Worm (Caenorhabditis elegans) whole organism, L1 larva: ENCODE results near the gene F56B3.2.

Source experiments
- F16B12.6 ChIP-seq: fragments of 150-350 bp; optimal IDR thresholded peaks from 2 replicates; lab custom pipeline; 2014; ENCODE audit warnings: missing biosample characterization, missing genetic modification characterization
- Y116A8C.19 ChIP-seq: sonication (generic microtip); optimal IDR thresholded peaks from 2 replicates; lab custom pipeline; 2016; ENCODE audit warnings: missing compliant biosample characterization, missing genetic modification characterization, borderline replicate concordance
- blmp-1 ChIP-seq: fragments of 150-350 bp; optimal IDR thresholded peaks from 2 replicates; lab custom pipeline; 2014; ENCODE audit warnings: missing biosample characterization, missing genetic modification characterization
- ceh-63 ChIP-seq: fragments of 200-800 bp; sonication (Bioruptor generic); optimal IDR thresholded peaks from 2 replicates; lab custom pipeline; 2018; ENCODE audit warnings: mild to moderate bottlenecking, missing genetic modification characterization, missing compliant biosample characterization
- ceh-8 ChIP-seq: fragments of 200-800 bp; sonication (Bioruptor generic); optimal IDR thresholded peaks from 2 replicates; lab custom pipeline; 2018; ENCODE audit warnings: mild to moderate bottlenecking, missing genetic modification characterization, moderate library complexity, missing compliant biosample characterization
- ces-1 ChIP-seq: fragments of 150-350 bp; optimal IDR thresholded peaks from 2 replicates; lab custom pipeline; 2014; ENCODE audit warnings: missing biosample characterization, missing genetic modification reagents, missing genetic modification characterization
- efl-1 ChIP-seq, 4 experiments: fragments of 150-350 bp; optimal IDR thresholded peaks in 3 of 4; peaks in 1 of 4; 1 replicate in 1 of 4; 2 replicates in 3 of 4; lab custom pipeline; 2014; ENCODE audit warnings: missing biosample characterization in 2 of 4, missing genetic modification characterization in 2 of 4, missing genetic modification reagents in 2 of 4
- efl-3 ChIP-seq: fragments of 200-800 bp; sonication (Bioruptor generic); optimal IDR thresholded peaks from 2 replicates; lab custom pipeline; 2018; ENCODE audit warnings: mild to moderate bottlenecking, missing genetic modification characterization, missing compliant biosample characterization
- egl-27 ChIP-seq, 2 experiments: fragments of 150-350 bp in 1 of 2; sonication (generic microtip); optimal IDR thresholded peaks; 3 replicates each; lab custom pipeline; 2017 to 2018; ENCODE audit warnings: missing biosample characterization in 2 of 2, missing genetic modification characterization in 2 of 2, missing genetic modification reagents in 2 of 2
- elt-2 ChIP-seq: sonication (generic microtip); optimal IDR thresholded peaks from 2 replicates; lab custom pipeline; 2016; ENCODE audit warnings: missing genetic modification characterization, mild to moderate bottlenecking, inconsistent platforms, missing compliant biosample characterization, missing genetic modification reagents
- elt-3 ChIP-seq, 6 experiments: fragments of 150-350 bp in 1 of 6; sonication (generic microtip); optimal IDR thresholded peaks; 2 replicates each; lab custom pipeline; 2017 to 2018; ENCODE audit warnings: missing biosample characterization in 6 of 6, missing genetic modification characterization in 6 of 6, inconsistent platforms in 1 of 6
- lin-14 ChIP-seq: fragments of 200-800 bp; sonication (Bioruptor generic); optimal IDR thresholded peaks from 2 replicates; lab custom pipeline; 2018; ENCODE audit warnings: mild to moderate bottlenecking, missing genetic modification characterization, moderate library complexity, missing compliant biosample characterization
- lin-15B ChIP-seq: fragments of 150-350 bp; sonication (generic microtip); optimal IDR thresholded peaks from 3 replicates; lab custom pipeline; 2014; ENCODE audit warnings: missing biosample characterization, missing genetic modification characterization
- lin-35 ChIP-seq, 2 experiments: fragments of 150-350 bp; optimal IDR thresholded peaks; 2 replicates each; lab custom pipeline; 2014; ENCODE audit warnings: missing biosample characterization in 2 of 2, missing genetic modification characterization in 2 of 2, missing genetic modification reagents in 2 of 2
- nhr-12 ChIP-seq: sonication (generic microtip); optimal IDR thresholded peaks from 2 replicates; lab custom pipeline; 2017; ENCODE audit warnings: missing biosample characterization, missing genetic modification characterization
- nhr-19 ChIP-seq: fragments of 200-800 bp; sonication (Bioruptor generic); conservative IDR thresholded peaks from 2 replicates; pipeline ENCODE4 v1.3.6; 2022; ENCODE audit warnings: missing genetic modification characterization, missing compliant biosample characterization
- nhr-47 ChIP-seq: sonication (generic microtip); optimal IDR thresholded peaks from 2 replicates; lab custom pipeline; 2016; ENCODE audit warnings: mild to moderate bottlenecking, missing genetic modification characterization, moderate library complexity, missing compliant biosample characterization
- nhr-71 ChIP-seq: sonication (generic microtip); optimal IDR thresholded peaks from 2 replicates; lab custom pipeline; 2016; ENCODE audit warnings: mild to moderate bottlenecking, missing genetic modification characterization, moderate library complexity, missing compliant biosample characterization
- nhr-76 ChIP-seq: sonication (generic microtip); optimal IDR thresholded peaks from 2 replicates; lab custom pipeline; 2017; ENCODE audit warnings: missing biosample characterization, missing genetic modification characterization
- nhr-84 ChIP-seq: sonication (generic microtip); optimal IDR thresholded peaks from 2 replicates; lab custom pipeline; 2017; ENCODE audit warnings: missing biosample characterization, missing genetic modification characterization
- nhr-85 ChIP-seq: sonication (generic microtip); peaks from one replicate; lab custom pipeline; 2016; ENCODE audit warnings: missing genetic modification characterization, inconsistent platforms, missing compliant biosample characterization
- nhr-90 ChIP-seq: sonication (generic microtip); optimal IDR thresholded peaks from 2 replicates; lab custom pipeline; 2016; ENCODE audit warnings: mild to moderate bottlenecking, missing genetic modification characterization, missing compliant biosample characterization; ENCODE audit not compliant: poor library complexity
- pag-3 ChIP-seq: sonication (generic microtip); optimal IDR thresholded peaks from 2 replicates; lab custom pipeline; 2017; ENCODE audit warnings: missing genetic modification characterization, mild to moderate bottlenecking, missing compliant biosample characterization, antibody characterized with exemption, borderline replicate concordance; ENCODE audit not compliant: insufficient read depth
- skn-1 ChIP-seq: fragments of 150-350 bp; optimal IDR thresholded peaks from 2 replicates; lab custom pipeline; 2014; ENCODE audit warnings: missing biosample characterization, missing genetic modification characterization
- snu-23 ChIP-seq: sonication (generic microtip); optimal IDR thresholded peaks from 2 replicates; lab custom pipeline; 2016; ENCODE audit warnings: missing genetic modification characterization, missing compliant biosample characterization
- swsn-7 ChIP-seq: sonication (generic microtip); optimal IDR thresholded peaks from 2 replicates; lab custom pipeline; 2016; ENCODE audit warnings: missing genetic modification characterization, missing compliant biosample characterization
- tlp-1 ChIP-seq: fragments of 150-350 bp; optimal IDR thresholded peaks from 2 replicates; lab custom pipeline; 2014; ENCODE audit warnings: missing biosample characterization, missing genetic modification characterization
- unc-62 ChIP-seq: fragments of 150-350 bp; optimal IDR thresholded peaks from 2 replicates; lab custom pipeline; 2014; ENCODE audit warnings: missing biosample characterization, missing genetic modification reagents, missing genetic modification characterization
- unc-86 ChIP-seq: sonication (generic microtip); optimal IDR thresholded peaks from 2 replicates; lab custom pipeline; 2016; ENCODE audit warnings: missing genetic modification characterization, missing compliant biosample characterization
- unc-98 ChIP-seq: fragments of 200-800 bp; sonication (Bioruptor generic); IDR thresholded peaks from 2 replicates; pipeline ENCODE4 v1.3.6; 2022; ENCODE audit warnings: missing genetic modification characterization, missing compliant biosample characterization
- zag-1 ChIP-seq: fragments of 150-350 bp; optimal IDR thresholded peaks from 2 replicates; lab custom pipeline; 2014; ENCODE audit warnings: missing biosample characterization, missing genetic modification characterization
- ztf-11 ChIP-seq, 2 experiments: sonication (generic microtip); optimal IDR thresholded peaks; 2 replicates each; lab custom pipeline; 2016 to 2017; ENCODE audit warnings: missing genetic modification characterization in 2 of 2, missing biosample characterization in 1 of 2, missing compliant biosample characterization in 1 of 2
- ztf-4 ChIP-seq: fragments of 150-350 bp; optimal IDR thresholded peaks from 2 replicates; lab custom pipeline; 2014; ENCODE audit warnings: missing biosample characterization, missing genetic modification characterization

F56B3.2 gene

DNA sequence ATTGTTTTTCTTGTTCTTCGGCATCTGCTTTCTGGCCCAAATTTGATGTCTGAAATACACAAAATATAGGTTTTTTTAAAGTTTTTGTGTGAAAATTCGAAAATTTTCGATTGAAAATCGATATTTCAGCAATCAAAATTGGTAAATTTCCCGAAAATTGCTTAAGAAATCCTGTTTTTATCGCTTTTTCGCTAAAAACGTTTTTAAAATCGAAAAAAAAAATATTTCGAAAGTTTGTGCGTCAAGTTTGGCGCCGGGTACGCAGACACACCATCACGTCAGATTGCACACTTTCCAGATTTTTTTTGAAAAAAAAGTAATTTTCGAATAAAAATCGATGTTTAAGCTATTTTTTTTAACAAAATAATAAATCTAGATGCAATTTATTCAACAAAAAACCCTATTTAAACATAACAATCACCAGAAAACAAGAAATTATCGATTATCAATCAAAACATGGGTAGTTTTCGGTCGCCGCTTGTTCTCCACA is 27.0 kb upstream of the F56B3.2 start, which contains the start of gene skr-18:
Gene skr-18 (minus strand): TSS at position 51 of the 490 bp plus-strand sequence.
- TF ChIP-seq lin-14 (GFP tag; lab: Kevin White, UChicago), result no peak
- no peak for TF ChIP-seq Y116A8C.19 (tag; lab: Kevin White, UChicago)
- peak; percentile 9 to 22 for TF ChIP-seq efl-1 (optimal IDR thresholded peaks at IDR 0.05; lab: Kevin White, UChicago)
- TF ChIP-seq efl-1 (GFP tag; optimal IDR thresholded peaks at IDR 0.05 in 1 of 2; lab: Kevin White, UChicago), result peak in 1 of 2 experiments; percentile 26
- peak; percentile 58 for TF ChIP-seq F16B12.6 (tag; lab: Kevin White, UChicago)
- TF ChIP-seq, all 84 proteins: peak for 2

DNA sequence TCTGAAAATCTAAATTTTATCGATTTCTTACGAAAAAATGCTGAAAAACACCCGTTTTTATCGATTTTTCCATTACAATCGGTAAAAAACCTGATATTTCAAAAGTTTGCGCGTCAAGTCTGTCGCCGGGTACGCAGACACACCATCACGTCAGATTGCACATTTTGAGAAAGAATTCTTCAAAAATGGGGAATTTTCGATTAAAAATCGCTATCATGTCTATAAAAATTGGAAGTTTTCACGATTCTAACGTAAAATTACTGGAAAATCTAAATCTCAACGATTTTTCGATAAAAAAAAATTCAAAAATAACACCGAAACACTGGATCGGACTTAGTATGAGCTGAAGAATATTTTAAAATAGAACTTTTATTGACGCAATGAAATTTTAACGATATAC is 25.9 kb upstream of the F56B3.2 start, which contains the start of gene F56B3.4:
Gene F56B3.4 (minus strand): TSS at position 1 of the 400 bp plus-strand sequence.
- TF ChIP-seq F16B12.6 (tag; lab: Kevin White, UChicago), result peak; percentile 7
- TF ChIP-seq efl-1 (optimal IDR thresholded peaks at IDR 0.05; lab: Kevin White, UChicago), result peak in 1 of 2 experiments; percentile 41
- no peak for TF ChIP-seq efl-1 (GFP tag; optimal IDR thresholded peaks at IDR 0.05 in 1 of 2; lab: Kevin White, UChicago)
- no peak for TF ChIP-seq nhr-90
- no peak for TF ChIP-seq ztf-4 (tag; lab: Kevin White, UChicago)
- TF ChIP-seq lin-14 (GFP tag; lab: Kevin White, UChicago), result no peak
- no peak for TF ChIP-seq ces-1
- no peak for TF ChIP-seq elt-2 (tag; lab: Kevin White, UChicago)
- TF ChIP-seq, all 84 proteins: peak for 2

DNA sequence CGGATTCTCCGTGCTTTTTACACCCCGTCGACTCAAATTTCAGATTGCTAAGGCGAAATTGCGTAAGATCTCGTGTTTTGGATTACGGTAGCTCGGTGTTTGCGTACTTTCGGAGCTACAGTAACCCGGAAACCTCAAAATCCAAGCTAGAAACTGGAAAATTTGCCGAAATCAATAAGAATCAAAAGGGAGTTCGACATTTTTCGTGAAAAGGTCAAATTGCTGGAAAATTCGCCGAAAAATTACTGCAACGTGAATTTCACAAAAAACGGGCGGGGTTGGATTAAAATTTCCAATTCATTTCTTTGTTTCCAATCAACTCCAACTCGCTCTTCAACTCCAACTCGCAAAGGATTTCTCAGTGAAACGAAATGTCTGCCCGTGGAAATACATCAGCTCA is 19.4 kb upstream of the F56B3.2 start, which contains the start of gene F56B3.6:
Gene F56B3.6 (plus strand): TSS at position 301 of the 400 bp plus-strand sequence.
- TF ChIP-seq nhr-47 (no peak), lin-35 (GFP tag; optimal IDR thresholded peaks at IDR 0.05; lab: Kevin White, UChicago) (no peak), nhr-12 (tag; lab: Kevin White, UChicago) (no peak), nhr-71 (no peak), ztf-11 (tag; optimal IDR thresholded peaks at IDR 0.05; lab: Kevin White, UChicago) (no peak), nhr-76 (no peak), pag-3 (no peak), nhr-84 (tag; lab: Kevin White, UChicago) (no peak), egl-27 (tag; optimal IDR thresholded peaks at IDR 0.05; lab: Kevin White, UChicago) (no peak), lin-14 (GFP tag; lab: Kevin White, UChicago) (no peak), zag-1 (no peak), ceh-8 (no peak), blmp-1 (no peak), unc-98 (GFP tag; lab: Robert Waterston, UW) (no peak)

DNA sequence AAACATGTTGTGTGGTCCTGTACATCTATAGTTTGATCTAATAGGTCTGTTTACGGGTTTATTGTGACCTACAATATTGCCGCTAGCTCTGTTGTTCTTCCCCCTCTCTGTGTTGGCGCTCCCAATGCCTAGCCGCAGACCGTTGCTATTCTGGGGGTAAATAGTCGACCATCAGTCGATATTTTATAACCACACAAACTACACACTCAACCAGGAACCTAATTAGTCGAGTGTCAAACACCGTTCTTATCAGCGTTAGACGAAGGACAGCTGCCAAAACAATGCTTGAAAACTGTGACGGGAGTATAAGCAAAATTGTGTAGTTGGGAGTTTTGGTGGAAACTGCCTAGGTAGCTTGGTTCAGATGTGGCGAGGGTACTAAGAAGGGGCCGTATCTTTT is 14.0 kb upstream of the F56B3.2 start:
- TF ChIP-seq unc-86 (tag; lab: Kevin White, UChicago), result no peak
- no peak for TF ChIP-seq lin-15B (tag; lab: Kevin White, UChicago)
- no peak for TF ChIP-seq nhr-85 (tag; lab: Kevin White, UChicago)
- no peak for TF ChIP-seq swsn-7 (tag; lab: Kevin White, UChicago)
- no peak for TF ChIP-seq snu-23
- no peak for TF ChIP-seq efl-1 (optimal IDR thresholded peaks at IDR 0.05; lab: Kevin White, UChicago)
- no peak for TF ChIP-seq efl-1 (GFP tag; optimal IDR thresholded peaks at IDR 0.05 in 1 of 2; lab: Kevin White, UChicago)
- TF ChIP-seq nhr-76, result no peak
- no peak for TF ChIP-seq ceh-63 (GFP tag; lab: Kevin White, UChicago)
- TF ChIP-seq nhr-19 (GFP tag; lab: Robert Waterston, UW), result no peak
- no peak for TF ChIP-seq tlp-1 (tag; lab: Kevin White, UChicago)
- TF ChIP-seq, all 84 proteins: peak for 0

DNA sequence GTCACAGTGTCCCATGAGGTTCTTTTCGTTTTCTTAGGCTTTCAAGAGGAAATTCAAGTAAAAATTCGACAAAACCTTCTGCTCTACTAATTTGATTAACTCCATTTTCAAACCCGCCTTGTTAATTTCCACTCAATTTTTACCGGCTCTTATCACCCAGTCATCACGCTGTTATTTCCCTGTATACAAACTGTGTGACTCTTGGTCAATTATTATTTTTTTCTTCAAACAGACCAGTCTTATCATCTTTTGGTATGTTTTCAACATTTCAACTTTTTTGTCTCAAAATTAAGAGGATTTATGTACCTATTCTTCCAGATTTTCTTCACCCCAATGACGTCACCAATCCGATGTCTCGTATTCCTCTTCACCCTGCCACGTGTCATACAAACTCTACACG is 10.1 kb upstream of the F56B3.2 start, which contains the start of gene ugt-52:
Gene ugt-52 (plus strand): TSS at position 301 of the 400 bp plus-strand sequence.
- TF ChIP-seq efl-1 (optimal IDR thresholded peaks at IDR 0.05; lab: Kevin White, UChicago) (no peak), efl-1 (GFP tag; optimal IDR thresholded peaks at IDR 0.05 in 1 of 2; lab: Kevin White, UChicago) (peak in 1 of 2 experiments; percentile 61), skn-1 (tag; lab: Kevin White, UChicago) (no peak), efl-3 (GFP tag; lab: Kevin White, UChicago) (no peak), elt-2 (tag; lab: Kevin White, UChicago) (peak; percentile 0), nhr-84 (tag; lab: Kevin White, UChicago) (no peak), elt-3 (tag; optimal IDR thresholded peaks at IDR 0.05; lab: Kevin White, UChicago) (no peak), nhr-19 (GFP tag; lab: Robert Waterston, UW) (no peak), unc-62 (GFP tag; lab: Kevin White, UChicago) (no peak)
